Fruit fly (Drosophila melanogaster) whole organism, prepupa: ENCODE results near the gene CG12012.

Experiments
- Blimp-1 ChIP-seq: fragments of 200-800 bp; sonication (Bioruptor generic); optimal IDR thresholded peaks from 3 replicates; lab custom pipeline; 2017; ENCODE audit warnings: missing biosample characterization, missing genetic modification characterization, mild to moderate bottlenecking, moderate library complexity, missing genetic modification reagents
- CG16779 ChIP-seq: fragments of 200-800 bp; sonication (Bioruptor generic); optimal IDR thresholded peaks from 3 replicates; lab custom pipeline; 2017; ENCODE audit warnings: missing biosample characterization, mild to moderate bottlenecking, missing genetic modification characterization
- CG31627 ChIP-seq: fragments of 200-800 bp; sonication (Bioruptor generic); optimal IDR thresholded peaks from 3 replicates; lab custom pipeline; 2016; ENCODE audit warnings: missing biosample characterization, missing genetic modification characterization
- CG6792 ChIP-seq: fragments of 200-800 bp; sonication (Bioruptor generic); optimal IDR thresholded peaks from 3 replicates; lab custom pipeline; 2016; ENCODE audit warnings: missing biosample characterization, missing genetic modification characterization
- Lpt ChIP-seq: fragments of 200-800 bp; sonication (Bioruptor generic); optimal IDR thresholded peaks from 3 replicates; lab custom pipeline; 2016; ENCODE audit warnings: missing biosample characterization, missing genetic modification characterization
- cyc ChIP-seq: fragments of 200-800 bp; sonication (Bioruptor generic); optimal IDR thresholded peaks from 3 replicates; lab custom pipeline; 2016; ENCODE audit warnings: missing biosample characterization, missing genetic modification characterization
- lz ChIP-seq: fragments of 200-800 bp; sonication (Bioruptor generic); optimal IDR thresholded peaks from 3 replicates; lab custom pipeline; 2016; ENCODE audit warnings: missing biosample characterization, missing genetic modification characterization
- net ChIP-seq: fragments of 200-800 bp; sonication (Bioruptor generic); optimal IDR thresholded peaks from 3 replicates; lab custom pipeline; 2016; ENCODE audit warnings: missing biosample characterization, missing genetic modification characterization
- spab ChIP-seq: fragments of 200-800 bp; sonication (Bioruptor generic); optimal IDR thresholded peaks from 2 replicates; lab custom pipeline; 2017; ENCODE audit warnings: missing biosample characterization, mild to moderate bottlenecking, missing genetic modification characterization, missing genetic modification reagents

- TF ChIP-seq net (GFP tag; lab: Kevin White, UChicago): no peak
- no peak for TF ChIP-seq spab
- no peak for TF ChIP-seq lz (GFP tag; lab: Kevin White, UChicago)
- TF ChIP-seq Blimp-1: no peak
- no peak for TF ChIP-seq CG31627 (GFP tag; lab: Kevin White, UChicago)
- no peak for TF ChIP-seq Lpt (GFP tag; lab: Kevin White, UChicago)
- TF ChIP-seq CG16779 (tag; lab: Kevin White, UChicago): no peak
- no peak for TF ChIP-seq CG6792 (GFP tag; lab: Kevin White, UChicago)
- TF ChIP-seq cyc (GFP tag; lab: Kevin White, UChicago): no peak
Observed at dm6 chr3L:3385437-3385802, 8.9 kb downstream of the CG12012 start.
